Worm (Caenorhabditis elegans) whole organism, L1 larva: ENCODE measurements around the gene K08E4.2.
A peak's percentile ranks its signal among the peaks of the same experiment; 100 is the strongest.

Experiments used
- C04F5.9 ChIP-seq: sonication (generic microtip); optimal IDR thresholded peaks from 2 replicates; lab custom pipeline; 2016; ENCODE audit warnings: missing genetic modification characterization, missing compliant biosample characterization
- C16A3.4 ChIP-seq: fragments of 150-350 bp; optimal IDR thresholded peaks from 2 replicates; lab custom pipeline; 2014; ENCODE audit warnings: missing biosample characterization, missing genetic modification characterization
- C34B4.2 ChIP-seq: sonication (generic microtip); optimal IDR thresholded peaks from 2 replicates; lab custom pipeline; 2017; ENCODE audit warnings: mild to moderate bottlenecking, missing genetic modification characterization, missing compliant biosample characterization
- F16B12.6 ChIP-seq: fragments of 150-350 bp; optimal IDR thresholded peaks from 2 replicates; lab custom pipeline; 2014; ENCODE audit warnings: missing biosample characterization, missing genetic modification characterization
- aha-1 ChIP-seq: fragments of 150-350 bp; optimal IDR thresholded peaks from 2 replicates; lab custom pipeline; 2014; ENCODE audit warnings: missing biosample characterization, missing genetic modification characterization
- alr-1 ChIP-seq: fragments of 200-800 bp; sonication (Bioruptor generic); optimal IDR thresholded peaks from 2 replicates; lab custom pipeline; 2018; ENCODE audit warnings: borderline replicate concordance, mild to moderate bottlenecking, missing genetic modification characterization, missing compliant biosample characterization
- ama-1 ChIP-seq: fragments of 150-350 bp; optimal IDR thresholded peaks from 2 replicates; lab custom pipeline; 2014
- ceh-8 ChIP-seq: fragments of 200-800 bp; sonication (Bioruptor generic); optimal IDR thresholded peaks from 2 replicates; lab custom pipeline; 2018; ENCODE audit warnings: mild to moderate bottlenecking, missing genetic modification characterization, moderate library complexity, missing compliant biosample characterization
- ceh-88 ChIP-seq: fragments of 200-800 bp; sonication (Bioruptor generic); IDR thresholded peaks from 2 replicates; pipeline ENCODE4 v1.3.6; 2022; ENCODE audit warnings: missing genetic modification characterization, missing compliant biosample characterization
- ces-1 ChIP-seq: fragments of 150-350 bp; optimal IDR thresholded peaks from 2 replicates; lab custom pipeline; 2014; ENCODE audit warnings: missing biosample characterization, missing genetic modification reagents, missing genetic modification characterization
- dpl-1 ChIP-seq, 3 experiments: fragments of 150-350 bp in 2 of 3; sonication (generic microtip) in 1 of 3; optimal IDR thresholded peaks; 2 replicates each; lab custom pipeline; 2014 to 2017; ENCODE audit warnings: missing biosample characterization in 3 of 3, missing genetic modification characterization in 3 of 3, missing genetic modification reagents in 3 of 3
- dsc-1 ChIP-seq: sonication (generic microtip); optimal IDR thresholded peaks from 2 replicates; lab custom pipeline; 2016; ENCODE audit warnings: mild to moderate bottlenecking, missing genetic modification characterization, missing compliant biosample characterization
- efl-1 ChIP-seq, 4 experiments: fragments of 150-350 bp; optimal IDR thresholded peaks in 3 of 4; peaks in 1 of 4; 1 replicate in 1 of 4; 2 replicates in 3 of 4; lab custom pipeline; 2014; ENCODE audit warnings: missing biosample characterization in 2 of 4, missing genetic modification characterization in 2 of 4, missing genetic modification reagents in 2 of 4
- efl-3 ChIP-seq: fragments of 200-800 bp; sonication (Bioruptor generic); optimal IDR thresholded peaks from 2 replicates; lab custom pipeline; 2018; ENCODE audit warnings: mild to moderate bottlenecking, missing genetic modification characterization, missing compliant biosample characterization
- egl-13 ChIP-seq: sonication (generic microtip); optimal IDR thresholded peaks from 2 replicates; lab custom pipeline; 2016; ENCODE audit warnings: missing genotype, missing genetic modification reagents, missing genetic modification characterization, missing compliant biosample characterization
- elt-3 ChIP-seq, 6 experiments: fragments of 150-350 bp in 1 of 6; sonication (generic microtip); optimal IDR thresholded peaks; 2 replicates each; lab custom pipeline; 2017 to 2018; ENCODE audit warnings: missing biosample characterization in 6 of 6, missing genetic modification characterization in 6 of 6, inconsistent platforms in 1 of 6
- ets-5 ChIP-seq: fragments of 200-800 bp; sonication (Bioruptor generic); IDR thresholded peaks from 2 replicates; pipeline ENCODE4 v1.3.6; 2022; ENCODE audit warnings: missing genetic modification characterization, missing compliant biosample characterization
- fkh-10 ChIP-seq: sonication (generic microtip); optimal IDR thresholded peaks from 2 replicates; lab custom pipeline; 2017; ENCODE audit warnings: missing biosample characterization, missing genetic modification reagents, missing genetic modification characterization
- fkh-4 ChIP-seq: sonication (generic microtip); optimal IDR thresholded peaks from 2 replicates; lab custom pipeline; 2016; ENCODE audit warnings: missing compliant biosample characterization, missing genetic modification characterization, borderline replicate concordance
- grh-1 ChIP-seq: fragments of 200-800 bp; sonication (Bioruptor generic); IDR thresholded peaks from 2 replicates; pipeline ENCODE4 v1.3.6; 2022; ENCODE audit warnings: missing genetic modification reagents, missing genetic modification characterization, missing compliant biosample characterization
- hlh-17 ChIP-seq: fragments of 200-800 bp; sonication (Bioruptor generic); optimal IDR thresholded peaks from 2 replicates; lab custom pipeline; 2018; ENCODE audit warnings: missing genetic modification characterization, mild to moderate bottlenecking, missing compliant biosample characterization, moderate library complexity, borderline replicate concordance
- irx-1 ChIP-seq: sonication (generic microtip); optimal IDR thresholded peaks from 2 replicates; lab custom pipeline; 2016; ENCODE audit warnings: missing genetic modification characterization, missing compliant biosample characterization
- jun-1 ChIP-seq: fragments of 150-350 bp; optimal IDR thresholded peaks from 2 replicates; lab custom pipeline; 2014; ENCODE audit warnings: missing biosample characterization, missing genetic modification reagents, missing genetic modification characterization
- lin-14 ChIP-seq: fragments of 200-800 bp; sonication (Bioruptor generic); optimal IDR thresholded peaks from 2 replicates; lab custom pipeline; 2018; ENCODE audit warnings: mild to moderate bottlenecking, missing genetic modification characterization, moderate library complexity, missing compliant biosample characterization
- lin-15B ChIP-seq: fragments of 150-350 bp; sonication (generic microtip); optimal IDR thresholded peaks from 3 replicates; lab custom pipeline; 2014; ENCODE audit warnings: missing biosample characterization, missing genetic modification characterization
- lin-35 ChIP-seq, 2 experiments: fragments of 150-350 bp; optimal IDR thresholded peaks; 2 replicates each; lab custom pipeline; 2014; ENCODE audit warnings: missing biosample characterization in 2 of 2, missing genetic modification characterization in 2 of 2, missing genetic modification reagents in 2 of 2
- lir-3 ChIP-seq: sonication (generic microtip); optimal IDR thresholded peaks from 2 replicates; lab custom pipeline; 2016; ENCODE audit warnings: mild to moderate bottlenecking, missing genetic modification characterization, moderate library complexity, missing compliant biosample characterization; ENCODE audit not compliant: poor library complexity
- lsy-2 ChIP-seq, 2 experiments: fragments of 150-350 bp; optimal IDR thresholded peaks; 2 replicates each; lab custom pipeline; 2014; ENCODE audit warnings: missing biosample characterization in 2 of 2, missing genetic modification characterization in 2 of 2
- mef-2 ChIP-seq: fragments of 150-350 bp; optimal IDR thresholded peaks from 2 replicates; lab custom pipeline; 2014; ENCODE audit warnings: missing biosample characterization, missing genetic modification characterization
- mep-1 ChIP-seq: fragments of 150-350 bp; optimal IDR thresholded peaks from 2 replicates; lab custom pipeline; 2014; ENCODE audit warnings: missing biosample characterization, missing genetic modification characterization
- nhr-11 ChIP-seq: fragments of 150-350 bp; optimal IDR thresholded peaks from 2 replicates; lab custom pipeline; 2014; ENCODE audit warnings: missing biosample characterization, missing genetic modification characterization
- nhr-19 ChIP-seq: fragments of 200-800 bp; sonication (Bioruptor generic); conservative IDR thresholded peaks from 2 replicates; pipeline ENCODE4 v1.3.6; 2022; ENCODE audit warnings: missing genetic modification characterization, missing compliant biosample characterization
- nhr-20 ChIP-seq: sonication (generic microtip); optimal IDR thresholded peaks from 2 replicates; lab custom pipeline; 2016; ENCODE audit warnings: mild to moderate bottlenecking, missing genetic modification characterization, missing compliant biosample characterization
- nhr-47 ChIP-seq: sonication (generic microtip); optimal IDR thresholded peaks from 2 replicates; lab custom pipeline; 2016; ENCODE audit warnings: mild to moderate bottlenecking, missing genetic modification characterization, moderate library complexity, missing compliant biosample characterization
- nhr-84 ChIP-seq: sonication (generic microtip); optimal IDR thresholded peaks from 2 replicates; lab custom pipeline; 2017; ENCODE audit warnings: missing biosample characterization, missing genetic modification characterization
- nhr-90 ChIP-seq: sonication (generic microtip); optimal IDR thresholded peaks from 2 replicates; lab custom pipeline; 2016; ENCODE audit warnings: mild to moderate bottlenecking, missing genetic modification characterization, missing compliant biosample characterization; ENCODE audit not compliant: poor library complexity
- pag-3 ChIP-seq: sonication (generic microtip); optimal IDR thresholded peaks from 2 replicates; lab custom pipeline; 2017; ENCODE audit warnings: missing genetic modification characterization, mild to moderate bottlenecking, missing compliant biosample characterization, antibody characterized with exemption, borderline replicate concordance; ENCODE audit not compliant: insufficient read depth
- pax-3 ChIP-seq: fragments of 200-800 bp; sonication (Bioruptor generic); optimal IDR thresholded peaks from 2 replicates; lab custom pipeline; 2018; ENCODE audit warnings: mild to moderate bottlenecking, missing genetic modification characterization, moderate library complexity, missing compliant biosample characterization
- pqm-1 ChIP-seq: sonication (generic microtip); optimal IDR thresholded peaks from 3 replicates; lab custom pipeline; 2017; ENCODE audit warnings: missing biosample characterization, missing genetic modification characterization
- skn-1 ChIP-seq: fragments of 150-350 bp; optimal IDR thresholded peaks from 2 replicates; lab custom pipeline; 2014; ENCODE audit warnings: missing biosample characterization, missing genetic modification characterization
- snu-23 ChIP-seq: sonication (generic microtip); optimal IDR thresholded peaks from 2 replicates; lab custom pipeline; 2016; ENCODE audit warnings: missing genetic modification characterization, missing compliant biosample characterization
- sox-4 ChIP-seq: sonication (generic microtip); optimal IDR thresholded peaks from 2 replicates; lab custom pipeline; 2016; ENCODE audit warnings: missing genetic modification characterization, missing compliant biosample characterization
- swsn-7 ChIP-seq: sonication (generic microtip); optimal IDR thresholded peaks from 2 replicates; lab custom pipeline; 2016; ENCODE audit warnings: missing genetic modification characterization, missing compliant biosample characterization
- unc-130 ChIP-seq: fragments of 150-350 bp; optimal IDR thresholded peaks from 2 replicates; lab custom pipeline; 2017; ENCODE audit warnings: missing biosample characterization, missing genetic modification characterization, inconsistent platforms
- unc-86 ChIP-seq: sonication (generic microtip); optimal IDR thresholded peaks from 2 replicates; lab custom pipeline; 2016; ENCODE audit warnings: missing genetic modification characterization, missing compliant biosample characterization
- unc-98 ChIP-seq: fragments of 200-800 bp; sonication (Bioruptor generic); IDR thresholded peaks from 2 replicates; pipeline ENCODE4 v1.3.6; 2022; ENCODE audit warnings: missing genetic modification characterization, missing compliant biosample characterization
- zag-1 ChIP-seq: fragments of 150-350 bp; optimal IDR thresholded peaks from 2 replicates; lab custom pipeline; 2014; ENCODE audit warnings: missing biosample characterization, missing genetic modification characterization
- zip-4 ChIP-seq: fragments of 200-800 bp; sonication (Bioruptor generic); optimal IDR thresholded peaks from 2 replicates; lab custom pipeline; 2018; ENCODE audit warnings: mild to moderate bottlenecking, missing genetic modification characterization, moderate library complexity, missing compliant biosample characterization

K08E4.2 gene

DNA sequence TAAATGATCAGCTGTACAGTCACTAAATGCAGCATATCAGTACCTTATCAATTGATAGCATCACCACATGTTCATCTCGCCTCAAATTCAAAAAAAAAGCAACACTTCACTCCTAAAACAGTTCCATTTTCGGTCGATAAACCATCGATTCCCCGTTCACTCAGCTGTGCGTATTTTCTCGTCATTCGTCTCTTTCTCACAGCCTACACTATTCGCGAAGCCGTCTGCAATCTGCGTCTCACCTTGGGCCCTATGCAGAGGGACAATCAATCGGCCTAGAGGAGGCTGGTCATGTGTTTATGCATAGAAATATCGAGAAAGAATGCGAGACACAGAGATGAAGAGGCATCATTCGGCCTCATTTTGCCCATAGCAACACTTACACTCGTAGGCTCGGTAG, 24.1 kb downstream of the K08E4.2 start (continued):
- peak; percentile 63 for TF ChIP-seq ama-1
- peak; percentile 81 for TF ChIP-seq jun-1
- TF ChIP-seq pag-3 (tag; lab: Kevin White, UChicago): no peak
- TF ChIP-seq C16A3.4 (tag; lab: Kevin White, UChicago): peak; percentile 83
- TF ChIP-seq lir-3 (tag; lab: Kevin White, UChicago): peak; percentile 68
- peak; percentile 73 for TF ChIP-seq nhr-19 (GFP tag; lab: Robert Waterston, UW)
- TF ChIP-seq unc-98: no peak
- no peak for TF ChIP-seq C04F5.9
- peak; percentile 67 for TF ChIP-seq F16B12.6 (tag; lab: Kevin White, UChicago)
- peak in 2 of 6 experiments; percentile 71 to 80 for TF ChIP-seq elt-3 (tag; optimal IDR thresholded peaks at IDR 0.05; lab: Kevin White, UChicago)
- no peak for TF ChIP-seq ets-5 (GFP tag; lab: Robert Waterston, UW)
- no peak for TF ChIP-seq zip-4 (GFP tag; lab: Kevin White, UChicago)
- TF ChIP-seq lin-35 (GFP tag; optimal IDR thresholded peaks at IDR 0.05; lab: Kevin White, UChicago): peak; percentile 62 to 86
- TF ChIP-seq nhr-47 (tag; lab: Kevin White, UChicago): peak; percentile 85
- TF ChIP-seq lsy-2 (tag; optimal IDR thresholded peaks at IDR 0.05; lab: Kevin White, UChicago): peak; percentile 72 to 83
- TF ChIP-seq egl-13 (tag; lab: Kevin White, UChicago): peak; percentile 27
- TF ChIP-seq hlh-17 (GFP tag; lab: Kevin White, UChicago): no peak
- no peak for TF ChIP-seq ceh-8
- peak; percentile 95 for TF ChIP-seq lin-14 (GFP tag; lab: Kevin White, UChicago)
- peak; percentile 65 for TF ChIP-seq unc-86 (tag; lab: Kevin White, UChicago)
- TF ChIP-seq nhr-84 (tag; lab: Kevin White, UChicago): no peak
- peak; percentile 66 for TF ChIP-seq dsc-1 (tag; lab: Kevin White, UChicago)
- TF ChIP-seq ces-1 (GFP tag; lab: Kevin White, UChicago): no peak
- peak; percentile 8; the same call in 1 of the 2 replicates for TF ChIP-seq ceh-88
- no peak for TF ChIP-seq alr-1 (tag; lab: Kevin White, UChicago)
- TF ChIP-seq C34B4.2 (tag; lab: Kevin White, UChicago): no peak
- peak; percentile 87 for TF ChIP-seq swsn-7 (tag; lab: Kevin White, UChicago)
- TF ChIP-seq mef-2 (tag; lab: Kevin White, UChicago): no peak
- no peak for TF ChIP-seq efl-3 (GFP tag; lab: Kevin White, UChicago)
- TF ChIP-seq snu-23: peak; percentile 95
- TF ChIP-seq sox-4 (tag; lab: Kevin White, UChicago): no peak
- TF ChIP-seq nhr-20 (tag; lab: Kevin White, UChicago): peak; percentile 93
- TF ChIP-seq aha-1 (tag; lab: Kevin White, UChicago): no peak
- TF ChIP-seq fkh-4 (tag; lab: Kevin White, UChicago): no peak
- peak; percentile 79 to 82 for TF ChIP-seq efl-1 (optimal IDR thresholded peaks at IDR 0.05; lab: Kevin White, UChicago)
- peak; percentile 67 to 92 for TF ChIP-seq efl-1 (GFP tag; optimal IDR thresholded peaks at IDR 0.05 in 1 of 2; lab: Kevin White, UChicago)
- peak; percentile 80 for TF ChIP-seq skn-1 (tag; lab: Kevin White, UChicago)

DNA sequence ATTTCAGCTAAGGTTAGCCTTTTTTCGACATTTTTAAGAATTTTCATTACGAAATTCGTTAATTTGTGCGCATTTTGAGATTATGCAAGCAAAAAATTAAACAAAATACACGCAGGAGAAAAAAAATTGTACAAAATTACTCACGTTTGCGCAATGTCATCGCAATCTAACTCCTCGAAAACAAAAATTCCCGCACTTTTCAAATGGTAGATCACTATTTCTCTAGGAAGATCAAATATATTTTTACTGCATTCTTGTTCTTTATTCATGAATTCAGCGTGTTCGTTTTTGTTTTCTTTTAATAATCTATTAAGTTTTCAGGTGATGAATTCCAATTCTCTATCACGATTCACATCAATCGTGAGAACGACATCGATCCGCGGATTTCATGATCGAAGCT, 25.5 kb downstream of the K08E4.2 start, which contains the start of the genes T12G3.6 and mrpl-51:
T12G3.6 (minus strand) TSS at position 269 of the 400 bp plus-strand sequence.
mrpl-51 (plus strand) TSS at position 322 of the 400 bp plus-strand sequence.
- TF ChIP-seq efl-1 (optimal IDR thresholded peaks at IDR 0.05; lab: Kevin White, UChicago) (no peak), efl-1 (GFP tag; optimal IDR thresholded peaks at IDR 0.05 in 1 of 2; lab: Kevin White, UChicago) (peak in 1 of 2 experiments; percentile 1), nhr-90 (no peak), zag-1 (tag; lab: Kevin White, UChicago) (no peak)

DNA sequence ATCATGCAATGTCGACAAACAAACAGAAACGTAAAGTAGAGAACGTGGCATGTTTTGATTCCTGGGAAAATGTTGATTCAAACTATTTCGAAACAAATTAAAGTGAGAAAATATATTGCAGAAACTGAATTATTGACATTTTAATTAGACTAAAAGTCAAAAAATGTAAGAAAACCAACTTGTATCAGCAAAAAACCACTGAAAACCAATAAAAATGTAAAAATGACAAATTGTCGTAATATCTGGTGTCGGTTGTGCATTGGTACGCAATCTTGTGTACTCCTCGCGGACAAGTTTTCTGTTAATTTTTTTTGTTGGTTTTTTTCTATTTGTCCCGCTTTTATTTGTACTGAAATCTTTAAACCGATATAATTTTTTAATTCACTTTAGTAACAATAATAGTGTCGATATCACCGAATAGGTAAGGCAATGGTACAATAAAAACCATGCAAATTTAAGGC, 26.7 kb downstream of the K08E4.2 start, which contains the start of gene T12G3.11:
T12G3.11 (minus strand) TSS at position 51 of the 461 bp plus-strand sequence.
- TF ChIP-seq dpl-1 (GFP tag; optimal IDR thresholded peaks at IDR 0.05; lab: Kevin White, UChicago) (peak; percentile 30 to 56 (median 39)), grh-1 (no peak), nhr-11 (tag; lab: Kevin White, UChicago) (no peak), irx-1 (tag; lab: Kevin White, UChicago) (peak; percentile 24), swsn-7 (tag; lab: Kevin White, UChicago) (peak; percentile 59), lin-15B (peak; percentile 10), fkh-10 (GFP tag; lab: Kevin White, UChicago) (no peak), unc-130 (tag; lab: Kevin White, UChicago) (no peak), C34B4.2 (tag; lab: Kevin White, UChicago) (no peak), mep-1 (tag; lab: Kevin White, UChicago) (no peak), pax-3 (tag; lab: Kevin White, UChicago) (no peak), C04F5.9 (no peak), alr-1 (tag; lab: Kevin White, UChicago) (no peak), pqm-1 (no peak), zag-1 (tag; lab: Kevin White, UChicago) (no peak)
